Fruit fly (Drosophila melanogaster) whole organism, embryonic: Measurements from ENCODE around the gene SPH93.

Experiments used
- Atf-2 ChIP-seq: fragments of 200-800 bp; sonication (Bioruptor generic); optimal IDR thresholded peaks from 2 replicates; lab custom pipeline; 2016; ENCODE audit warnings: missing biosample characterization, missing genetic modification characterization
- Bteb2 ChIP-seq: fragments of 200-800 bp; sonication (Bioruptor generic); optimal IDR thresholded peaks from 2 replicates; lab custom pipeline; 2016; ENCODE audit warnings: missing biosample characterization, missing genetic modification characterization
- CG1024 ChIP-seq: fragments of 200-800 bp; sonication (Bioruptor generic); IDR thresholded peaks from 2 replicates; pipeline ENCODE4 v1.3.6; 2022; ENCODE audit warnings: missing biosample characterization, missing genetic modification characterization
- CG10267 ChIP-seq: fragments of 200-800 bp; sonication (Bioruptor generic); optimal IDR thresholded peaks from 2 replicates; lab custom pipeline; 2018; ENCODE audit warnings: missing biosample characterization, mild to moderate bottlenecking, missing genetic modification characterization, moderate library complexity
- CG10321 ChIP-seq: fragments of 200-800 bp; sonication (Bioruptor generic); IDR thresholded peaks from 2 replicates; pipeline ENCODE4 v1.3.6; 2022; ENCODE audit warnings: missing biosample characterization, missing genetic modification characterization
- CG11398 ChIP-seq: fragments of 200-800 bp; sonication (Bioruptor generic); optimal IDR thresholded peaks from 2 replicates; lab custom pipeline; 2016; ENCODE audit warnings: missing biosample characterization, missing genetic modification characterization
- CG12659 ChIP-seq: fragments of 200-800 bp; sonication (Bioruptor generic); optimal IDR thresholded peaks from 3 replicates; lab custom pipeline; 2017; ENCODE audit warnings: mild to moderate bottlenecking, missing biosample characterization, missing genetic modification reagents, missing genetic modification characterization
- CG15269 ChIP-seq: fragments of 200-800 bp; sonication (Bioruptor generic); optimal IDR thresholded peaks from 2 replicates; lab custom pipeline; 2018; ENCODE audit warnings: missing biosample characterization, mild to moderate bottlenecking, missing genetic modification characterization, moderate library complexity
- CG15514 ChIP-seq: fragments of 200-800 bp; sonication (Bioruptor generic); optimal IDR thresholded peaks from 3 replicates; lab custom pipeline; 2017; ENCODE audit warnings: missing biosample characterization, missing genetic modification characterization, mild to moderate bottlenecking, moderate library complexity, missing genetic modification reagents
- CG2712 ChIP-seq: fragments of 200-800 bp; optimal IDR thresholded peaks from 3 replicates; lab custom pipeline; 2019; ENCODE audit warnings: missing biosample characterization, mild to moderate bottlenecking, missing genetic modification characterization, moderate library complexity
- CG2875 ChIP-seq: fragments of 200-800 bp; sonication (Bioruptor generic); optimal IDR thresholded peaks from 2 replicates; lab custom pipeline; 2017; ENCODE audit warnings: missing biosample characterization, mild to moderate bottlenecking, missing genetic modification characterization, missing genetic modification reagents
- CG31365 ChIP-seq: fragments of 200-800 bp; sonication (Bioruptor generic); optimal IDR thresholded peaks from 2 replicates; lab custom pipeline; 2018; ENCODE audit warnings: missing biosample characterization, mild to moderate bottlenecking, missing genetic modification characterization
- CG32767 ChIP-seq: fragments of 200-800 bp; sonication (Bioruptor generic); IDR thresholded peaks from 2 replicates; pipeline ENCODE4 v1.3.6; 2022; ENCODE audit warnings: missing biosample characterization, missing genetic modification characterization
- CG34376 ChIP-seq: fragments of 200-800 bp; sonication (Bioruptor generic); optimal IDR thresholded peaks from 2 replicates; lab custom pipeline; 2018; ENCODE audit warnings: missing biosample characterization, mild to moderate bottlenecking, missing genetic modification characterization
- CG3838 ChIP-seq: fragments of 200-800 bp; sonication (Bioruptor generic); optimal IDR thresholded peaks from 3 replicates; lab custom pipeline; 2016; ENCODE audit warnings: missing biosample characterization, missing genetic modification characterization
- CG4820 ChIP-seq: fragments of 200-800 bp; sonication (Bioruptor generic); optimal IDR thresholded peaks from 3 replicates; lab custom pipeline; 2016; ENCODE audit warnings: missing biosample characterization, missing genetic modification characterization
- CG7839 ChIP-seq: fragments of 200-800 bp; sonication (Bioruptor generic); optimal IDR thresholded peaks from 3 replicates; lab custom pipeline; 2018; ENCODE audit warnings: missing biosample characterization, mild to moderate bottlenecking, missing genetic modification characterization, moderate library complexity
- CG8944 ChIP-seq: fragments of 200-800 bp; sonication (Bioruptor generic); optimal IDR thresholded peaks from 3 replicates; lab custom pipeline; 2016; ENCODE audit warnings: missing biosample characterization, missing genetic modification characterization
- CG9817 ChIP-seq: fragments of 200-800 bp; sonication (Bioruptor generic); optimal IDR thresholded peaks from 2 replicates; lab custom pipeline; 2018; ENCODE audit warnings: missing biosample characterization, mild to moderate bottlenecking, missing genetic modification characterization, moderate library complexity
- CHES-1-like ChIP-seq: fragments of 200-800 bp; sonication (Bioruptor generic); optimal IDR thresholded peaks from 2 replicates; lab custom pipeline; 2016; ENCODE audit warnings: missing biosample characterization, missing genetic modification characterization
- Dek ChIP-seq: fragments of 200-800 bp; sonication (Bioruptor generic); optimal IDR thresholded peaks from 3 replicates; lab custom pipeline; 2019; ENCODE audit warnings: missing biosample characterization, mild to moderate bottlenecking, missing genetic modification characterization, moderate library complexity
- Ets97D ChIP-seq: fragments of 200-800 bp; sonication (Bioruptor generic); optimal IDR thresholded peaks from 3 replicates; lab custom pipeline; 2016; ENCODE audit warnings: missing biosample characterization, missing genetic modification characterization
- Hand ChIP-seq: fragments of 200-800 bp; sonication (Bioruptor generic); optimal IDR thresholded peaks from 2 replicates; lab custom pipeline; 2017; ENCODE audit warnings: mild to moderate bottlenecking, missing biosample characterization, missing genetic modification reagents, missing genetic modification characterization
- HmgZ ChIP-seq: fragments of 200-800 bp; sonication (Bioruptor generic); optimal IDR thresholded peaks from 2 replicates; lab custom pipeline; 2018; ENCODE audit warnings: missing biosample characterization, mild to moderate bottlenecking, missing genetic modification characterization
- Hr3 ChIP-seq: fragments of 200-800 bp; sonication (Bioruptor generic); optimal IDR thresholded peaks from 3 replicates; lab custom pipeline; 2016; ENCODE audit warnings: missing biosample characterization, missing genetic modification characterization
- Hsf ChIP-seq: fragments of 200-800 bp; sonication (Bioruptor generic); optimal IDR thresholded peaks from 3 replicates; lab custom pipeline; 2016; ENCODE audit warnings: missing biosample characterization, missing genetic modification characterization
- Neu2 ChIP-seq: fragments of 200-800 bp; sonication (Bioruptor generic); optimal IDR thresholded peaks from 3 replicates; lab custom pipeline; 2016; ENCODE audit warnings: missing biosample characterization, missing genetic modification characterization, borderline replicate concordance
- Spps ChIP-seq: fragments of 200-800 bp; sonication (Bioruptor generic); optimal IDR thresholded peaks from 2 replicates; lab custom pipeline; 2018; ENCODE audit warnings: missing biosample characterization, mild to moderate bottlenecking, missing genetic modification characterization
- Ssrp ChIP-seq: fragments of 200-800 bp; sonication (Bioruptor generic); optimal IDR thresholded peaks from 2 replicates; lab custom pipeline; 2018; ENCODE audit warnings: missing biosample characterization, mild to moderate bottlenecking, missing genetic modification characterization, moderate library complexity
- Trl ChIP-seq, 3 experiments: fragments of >200 bp in 2 of 3; fragments of 200-800 bp in 1 of 3; sonication (Bioruptor generic) in 1 of 3; optimal IDR thresholded peaks; 2 replicates in 1 of 3; 3 replicates in 2 of 3; lab custom pipeline; 2016 to 2017; ENCODE audit warnings: missing biosample characterization in 1 of 3, missing genetic modification characterization in 1 of 3
- YL-1 ChIP-seq: fragments of 200-800 bp; sonication (Bioruptor generic); optimal IDR thresholded peaks from 3 replicates; lab custom pipeline; 2017; ENCODE audit warnings: missing biosample characterization, mild to moderate bottlenecking, missing genetic modification characterization
- abd-A ChIP-seq: fragments of 200-800 bp; sonication (Bioruptor generic); optimal IDR thresholded peaks from 3 replicates; lab custom pipeline; 2019; ENCODE audit warnings: missing biosample characterization, mild to moderate bottlenecking, missing genetic modification characterization, moderate library complexity
- aop ChIP-seq: fragments of 200-800 bp; sonication (Bioruptor generic); IDR thresholded peaks from 2 replicates; pipeline ENCODE4 v1.3.6; 2022; ENCODE audit warnings: missing biosample characterization, missing genetic modification characterization
- ash1 ChIP-seq: fragments of 200-800 bp; sonication (Bioruptor generic); optimal IDR thresholded peaks from 2 replicates; lab custom pipeline; 2018; ENCODE audit warnings: missing biosample characterization, mild to moderate bottlenecking, missing genetic modification characterization
- bab2 ChIP-seq: fragments of 200-800 bp; sonication (Bioruptor generic); optimal IDR thresholded peaks from 2 replicates; lab custom pipeline; 2016; ENCODE audit warnings: missing biosample characterization, missing genetic modification characterization
- bbx ChIP-seq: fragments of 200-800 bp; sonication (Bioruptor generic); IDR thresholded peaks from 2 replicates; pipeline ENCODE4 v1.3.6; 2022; ENCODE audit warnings: missing biosample characterization, missing genetic modification characterization; ENCODE audit not compliant: partially characterized antibody
- crp ChIP-seq, 2 experiments: fragments of 200-800 bp; sonication (Bioruptor generic); optimal IDR thresholded peaks; 2 replicates in 1 of 2; 3 replicates in 1 of 2; lab custom pipeline; 2017; ENCODE audit warnings: missing biosample characterization in 2 of 2, missing genetic modification characterization in 2 of 2, mild to moderate bottlenecking in 1 of 2, moderate library complexity in 1 of 2
- cwo ChIP-seq: fragments of 200-800 bp; sonication (Bioruptor generic); optimal IDR thresholded peaks from 3 replicates; lab custom pipeline; 2017; ENCODE audit warnings: missing biosample characterization, missing genetic modification characterization, mild to moderate bottlenecking, moderate library complexity, missing genetic modification reagents
- dmrt99B ChIP-seq: fragments of 200-800 bp; sonication (Bioruptor generic); optimal IDR thresholded peaks from 2 replicates; lab custom pipeline; 2018; ENCODE audit warnings: missing biosample characterization, mild to moderate bottlenecking, missing genetic modification characterization, moderate library complexity
- esg ChIP-seq: fragments of 200-800 bp; sonication (Bioruptor generic); conservative IDR thresholded peaks from 2 replicates; pipeline ENCODE4 v1.3.6; 2022; ENCODE audit warnings: missing biosample characterization, missing genetic modification characterization
- hbn ChIP-seq: fragments of 200-800 bp; sonication (Bioruptor generic); IDR thresholded peaks from 2 replicates; pipeline ENCODE4 v1.3.6; 2022; ENCODE audit warnings: missing biosample characterization, missing genetic modification characterization; ENCODE audit not compliant: partially characterized antibody
- kah ChIP-seq: fragments of 200-800 bp; sonication (Bioruptor generic); optimal IDR thresholded peaks from 2 replicates; lab custom pipeline; 2018; ENCODE audit warnings: missing biosample characterization, mild to moderate bottlenecking, missing genetic modification characterization
- klu ChIP-seq: fragments of 200-800 bp; sonication (Bioruptor generic); IDR thresholded peaks from 2 replicates; pipeline ENCODE4 v1.3.6; 2022; ENCODE audit warnings: missing biosample characterization, missing genetic modification characterization
- luna ChIP-seq: fragments of 200-800 bp; sonication (Bioruptor generic); optimal IDR thresholded peaks from 2 replicates; lab custom pipeline; 2016; ENCODE audit warnings: missing biosample characterization, missing genetic modification characterization
- otp ChIP-seq: fragments of 200-800 bp; sonication (Bioruptor generic); IDR thresholded peaks from 3 replicates; pipeline ENCODE4, ENCODE4 v1.3.6; 2022; ENCODE audit warnings: missing biosample characterization, missing genetic modification characterization
- psq ChIP-seq: fragments of 200-800 bp; sonication (Bioruptor generic); optimal IDR thresholded peaks from 2 replicates; lab custom pipeline; 2017; ENCODE audit warnings: missing biosample characterization, missing genetic modification characterization
- so ChIP-seq: fragments of 200-800 bp; sonication (Bioruptor generic); IDR thresholded peaks from 3 replicates; pipeline ENCODE4 v1.3.6; 2022; ENCODE audit warnings: missing biosample characterization, missing genetic modification characterization
- tll ChIP-seq, 2 experiments: fragments of 200-800 bp in 1 of 2; fragments of >200 bp in 1 of 2; sonication (Bioruptor generic) in 1 of 2; optimal IDR thresholded peaks; 2 replicates each; lab custom pipeline; 2017 to 2019; ENCODE audit warnings: missing biosample characterization in 2 of 2, missing genetic modification characterization in 2 of 2, mild to moderate bottlenecking in 1 of 2, moderate library complexity in 1 of 2
- toy ChIP-seq: fragments of 200-800 bp; sonication (Bioruptor generic); IDR thresholded peaks from 2 replicates; pipeline ENCODE4 v1.3.6; 2022; ENCODE audit warnings: missing biosample characterization, missing genetic modification characterization
- trem ChIP-seq: fragments of 200-800 bp; optimal IDR thresholded peaks from 3 replicates; lab custom pipeline; 2019; ENCODE audit warnings: missing biosample characterization, mild to moderate bottlenecking, missing genetic modification characterization, moderate library complexity

SPH93 gene

dm6 chr2L:17477710-17478109, 22.0 kb upstream of the SPH93 start, which contains the start of gene cass (continued):
- TF ChIP-seq CG10321 (GFP tag; lab: Robert Waterston, UW): no peak
- no peak for TF ChIP-seq CG4820 (GFP tag; lab: Kevin White, UChicago)
- no peak for TF ChIP-seq Atf-2 (GFP tag; lab: Kevin White, UChicago)
- no peak for TF ChIP-seq CG11398
- TF ChIP-seq Hr3 (GFP tag; lab: Kevin White, UChicago): no peak
- TF ChIP-seq CG8944 (GFP tag; lab: Kevin White, UChicago): no peak
- no peak for TF ChIP-seq klu
- no peak for TF ChIP-seq CG31365 (tag; lab: Kevin White, UChicago)
- no peak for TF ChIP-seq CG34376 (GFP tag; lab: Kevin White, UChicago)
- no peak for TF ChIP-seq Trl (optimal IDR thresholded peaks at IDR 0.05; lab: Kevin White, UChicago)
- no peak for TF ChIP-seq Trl (GFP tag; optimal IDR thresholded peaks at IDR 0.05; lab: Kevin White, UChicago)
- TF ChIP-seq CG7839 (tag; lab: Kevin White, UChicago): no peak
- no peak for TF ChIP-seq cwo (GFP tag; lab: Kevin White, UChicago)
- no peak for TF ChIP-seq Ssrp (tag; lab: Kevin White, UChicago)
- TF ChIP-seq CG32767: 0 out of 2 replicates have a peak, but pooled peaks have one; percentile 17
- no peak for TF ChIP-seq dmrt99B (tag; lab: Kevin White, UChicago)
- peak; percentile 93 for TF ChIP-seq YL-1
- peak in 1 of 2 experiments; percentile 54 for TF ChIP-seq crp (GFP tag; optimal IDR thresholded peaks at IDR 0.05; lab: Kevin White, UChicago)
- no peak for TF ChIP-seq bab2
- TF ChIP-seq Neu2: no peak
- peak; percentile 93 for TF ChIP-seq bbx (GFP tag; lab: Robert Waterston, UW)
- no peak for TF ChIP-seq CG3838 (GFP tag; lab: Kevin White, UChicago)
- no peak for TF ChIP-seq luna (GFP tag; lab: Kevin White, UChicago)
- no peak for TF ChIP-seq kah (GFP tag; lab: Kevin White, UChicago)
- TF ChIP-seq CG9817: no peak
- no peak for TF ChIP-seq tll (GFP tag; optimal IDR thresholded peaks at IDR 0.05; lab: Kevin White, UChicago)
- peak; percentile 22 for TF ChIP-seq CG12659 (GFP tag; lab: Kevin White, UChicago)
- no peak for TF ChIP-seq toy (GFP tag; lab: Robert Waterston, UW)
- peak; percentile 62 for TF ChIP-seq CG10267 (tag; lab: Kevin White, UChicago)
- TF ChIP-seq aop: no peak
- peak; percentile 63 for TF ChIP-seq CG15514 (GFP tag; lab: Kevin White, UChicago)
- no peak for TF ChIP-seq CG1024 (GFP tag; lab: Robert Waterston, UW)
- TF ChIP-seq Dek: no peak
- TF ChIP-seq hbn (GFP tag; lab: Robert Waterston, UW): peak; percentile 84
- TF ChIP-seq psq (GFP tag; lab: Kevin White, UChicago): no peak
- TF ChIP-seq HmgZ (tag; lab: Kevin White, UChicago): peak; percentile 62
- no peak for TF ChIP-seq CHES-1-like (GFP tag; lab: Kevin White, UChicago)
- no peak for TF ChIP-seq Hsf
- no peak for TF ChIP-seq Bteb2 (GFP tag; lab: Kevin White, UChicago)
- no peak for TF ChIP-seq CG2875 (GFP tag; lab: Kevin White, UChicago)
- TF ChIP-seq Ets97D: peak; percentile 59
- peak; percentile 82 for TF ChIP-seq trem (tag; lab: Kevin White, UChicago)
- TF ChIP-seq otp (GFP tag; lab: Robert Waterston, UW): no peak
- no peak for TF ChIP-seq abd-A
- peak; percentile 59 for TF ChIP-seq CG2712 (tag; lab: Kevin White, UChicago)
- no peak for TF ChIP-seq ash1
- TF ChIP-seq Hand (GFP tag; lab: Kevin White, UChicago): no peak
- no peak for TF ChIP-seq so
- peak; percentile 23 for TF ChIP-seq CG15269 (tag; lab: Kevin White, UChicago)
- TF ChIP-seq esg (GFP tag; lab: Robert Waterston, UW): no peak
- no peak for TF ChIP-seq Spps (tag; lab: Kevin White, UChicago)
